Fruit fly (Drosophila melanogaster): ENCODE measurements around the gene CG14658.

Gene CG14658

dm6 chr3R:4809944-4810653 lies 20.2 kb downstream of the CG14658 start (continued):
- no peak for TF ChIP-seq CG11723 (GFP tag; optimal IDR thresholded peaks at IDR 0.05)
- TF ChIP-seq CG10209 (GFP tag; optimal IDR thresholded peaks at IDR 0.05) = no peak
- TF ChIP-seq tx (GFP tag; optimal IDR thresholded peaks at IDR 0.05) = no peak
- no peak for TF ChIP-seq dm (GFP tag; optimal IDR thresholded peaks at IDR 0.05)
- no peak for TF ChIP-seq CG2120 (GFP tag; optimal IDR thresholded peaks at IDR 0.05)
- 0 out of 2 replicates have a peak, but pooled peaks have one; percentile 9 for TF ChIP-seq onecut (GFP tag; IDR thresholded peaks at IDR 0.05)
- TF ChIP-seq CG2202 (tag; optimal IDR thresholded peaks at IDR 0.05) = no peak
- TF ChIP-seq Drgx (GFP tag; IDR thresholded peaks at IDR 0.05) = no peak
- TF ChIP-seq gsb (GFP tag; IDR thresholded peaks at IDR 0.05) = no peak
- no peak for TF ChIP-seq CG10431 (GFP tag; optimal IDR thresholded peaks at IDR 0.05)
- no peak for TF ChIP-seq jumu (GFP tag; optimal IDR thresholded peaks at IDR 0.05)
- no peak for TF ChIP-seq CG10321 (GFP tag; IDR thresholded peaks at IDR 0.05)
- TF ChIP-seq bsh (GFP tag; optimal IDR thresholded peaks at IDR 0.05) = no peak
- no peak; the same call in 1 of the 2 replicates for TF ChIP-seq E2f2 (GFP tag; IDR thresholded peaks at IDR 0.05)
- TF ChIP-seq chm (GFP tag; IDR thresholded peaks at IDR 0.05) = no peak
- TF ChIP-seq YL-1 (GFP tag; optimal IDR thresholded peaks at IDR 0.05) = no peak
- no peak for TF ChIP-seq CG2129 (GFP tag; IDR thresholded peaks at IDR 0.05; ENCODE audit: partially characterized antibody)
- no peak for TF ChIP-seq Camta (GFP tag; optimal IDR thresholded peaks at IDR 0.05)
- no peak for TF ChIP-seq Aef1 (GFP tag; IDR thresholded peaks at IDR 0.05)
- no peak for TF ChIP-seq Lhr (GFP tag; optimal IDR thresholded peaks at IDR 0.05)
- TF ChIP-seq CG7987 (GFP tag; optimal IDR thresholded peaks at IDR 0.05) = peak; percentile 31
- TF ChIP-seq phol (tag; optimal IDR thresholded peaks at IDR 0.05) = no peak
- TF ChIP-seq yki (optimal IDR thresholded peaks at IDR 0.05) = no peak
- no peak for TF ChIP-seq CG33557 (GFP tag; optimal IDR thresholded peaks at IDR 0.05)
- TF ChIP-seq otp (GFP tag; IDR thresholded peaks at IDR 0.05) = no peak
- TF ChIP-seq CG10959 (GFP tag; IDR thresholded peaks at IDR 0.05) = no peak
- no peak for TF ChIP-seq jing (GFP tag; optimal IDR thresholded peaks at IDR 0.05)
- TF ChIP-seq Dfd (GFP tag; optimal IDR thresholded peaks at IDR 0.05) = no peak
- no peak for TF ChIP-seq CG9437 (GFP tag; optimal IDR thresholded peaks at IDR 0.05)
- no peak for TF ChIP-seq seq (GFP tag; IDR thresholded peaks at IDR 0.05)
- TF ChIP-seq cas (GFP tag; IDR thresholded peaks at IDR 0.05) = no peak
- TF ChIP-seq fu2 (GFP tag; optimal IDR thresholded peaks at IDR 0.05) = no peak
- TF ChIP-seq Max (GFP tag; optimal IDR thresholded peaks at IDR 0.05) = no peak
- TF ChIP-seq CG13287 (GFP tag; IDR thresholded peaks at IDR 0.05; ENCODE audit: partially characterized antibody) = no peak; the same call in 1 of the 2 replicates
- no peak for TF ChIP-seq gcm (GFP tag; optimal IDR thresholded peaks at IDR 0.05)
- TF ChIP-seq CG10267 (tag; optimal IDR thresholded peaks at IDR 0.05) = no peak
- TF ChIP-seq CHES-1-like (GFP tag; optimal IDR thresholded peaks at IDR 0.05) = no peak
- no peak for TF ChIP-seq unpg (GFP tag; optimal IDR thresholded peaks at IDR 0.05)
- no peak for TF ChIP-seq trh (GFP tag; optimal IDR thresholded peaks at IDR 0.05)
- no peak for TF ChIP-seq CG16813 (GFP tag; IDR thresholded peaks at IDR 0.05; ENCODE audit: partially characterized antibody)
- TF ChIP-seq CG16863 (GFP tag; optimal IDR thresholded peaks at IDR 0.05) = no peak
- peak; percentile 63 for TF ChIP-seq sug (tag; optimal IDR thresholded peaks at IDR 0.05)
- TF ChIP-seq CG18262 (tag; optimal IDR thresholded peaks at IDR 0.05) = no peak
- TF ChIP-seq CG30020 (tag; optimal IDR thresholded peaks at IDR 0.05) = no peak
- TF ChIP-seq CG6791 (GFP tag; IDR thresholded peaks at IDR 0.05; ENCODE audit: partially characterized antibody) = peak; percentile 14; the same call in 1 of the 3 replicates
- TF ChIP-seq Neu2 (GFP tag; optimal IDR thresholded peaks at IDR 0.05; ENCODE audit: borderline replicate concordance) = no peak
- TF ChIP-seq abd-A (tag; optimal IDR thresholded peaks at IDR 0.05) = peak; percentile 84
- TF ChIP-seq CG1233 (GFP tag; optimal IDR thresholded peaks at IDR 0.05) = no peak
- TF ChIP-seq Xbp1 (GFP tag; optimal IDR thresholded peaks at IDR 0.05) = no peak
- no peak for TF ChIP-seq tin (GFP tag; optimal IDR thresholded peaks at IDR 0.05)

Data from whole organism, embryonic.